Fruit fly (Drosophila melanogaster): ENCODE data around the gene CG31445.

Gene CG31445

DNA sequence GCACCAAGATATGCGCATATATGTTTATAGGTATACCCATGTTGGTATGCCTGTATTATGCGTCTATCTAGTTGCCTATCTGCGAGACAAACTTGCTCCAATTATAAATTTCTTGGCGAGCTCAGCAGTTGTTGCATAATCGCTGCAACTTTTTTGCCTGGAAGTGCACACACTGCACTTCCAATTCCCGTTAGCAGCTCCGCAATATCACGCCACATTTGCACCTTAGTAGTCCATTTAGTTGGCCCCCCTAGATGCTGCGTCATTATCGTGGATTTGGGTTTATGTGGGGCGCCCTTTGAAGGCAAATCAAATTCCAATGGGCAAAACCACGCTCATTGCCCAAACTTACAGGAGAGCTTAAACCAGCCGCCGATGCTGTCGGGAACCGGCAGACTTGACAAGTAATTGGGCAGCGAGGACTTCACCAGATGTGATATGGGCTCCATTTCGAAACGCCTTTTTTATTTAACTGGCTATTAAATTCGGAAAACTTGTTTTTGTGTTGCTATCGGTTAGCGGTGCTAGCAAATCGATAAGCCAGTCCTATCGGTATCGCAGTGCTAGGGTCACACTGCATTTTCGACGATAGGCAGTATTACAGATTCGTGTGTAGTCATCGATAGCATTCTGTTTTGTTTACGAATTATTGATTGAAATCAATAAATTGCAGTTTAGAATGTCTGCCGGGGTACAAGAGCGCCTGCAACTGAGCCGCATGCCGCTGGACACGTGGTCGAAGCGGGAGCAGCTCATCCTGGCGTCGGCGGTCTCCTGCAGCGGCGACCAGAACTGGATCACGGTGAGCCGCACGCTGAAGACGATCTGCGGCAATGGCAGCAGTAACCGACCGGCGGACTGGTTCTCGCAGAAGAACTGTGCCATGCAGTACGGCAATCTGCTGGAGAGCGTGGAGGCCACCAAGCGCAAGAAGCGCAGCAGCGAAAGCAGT, 21.5 kb downstream of the CG31445 start, which contains the start of the genes Cisd2 and Brd8:
Cisd2 (minus strand) TSS at position 538 of the 952 bp plus-strand sequence.
Brd8 (plus strand) TSS at position 595 of the 952 bp plus-strand sequence.
- TF ChIP-seq Myc (optimal IDR thresholded peaks at IDR 0.05) (peak; percentile 7), N (GFP tag; optimal IDR thresholded peaks at IDR 0.05) (no peak)

dm6 chr3R:29221168-29221567, 23.5 kb downstream of the CG31445 start:
- TF ChIP-seq Dfd (GFP tag; optimal IDR thresholded peaks at IDR 0.05) (no peak), usp (GFP tag; optimal IDR thresholded peaks at IDR 0.05) (no peak), CG32264 (GFP tag; optimal IDR thresholded peaks at IDR 0.05) (no peak), pan (optimal IDR thresholded peaks at IDR 0.05) (no peak), sv (GFP tag; optimal IDR thresholded peaks at IDR 0.05) (no peak), Dif (GFP tag; optimal IDR thresholded peaks at IDR 0.05; ENCODE audit: partially characterized antibody) (no peak), rgr (GFP tag; optimal IDR thresholded peaks at IDR 0.05) (no peak), dl (GFP tag; optimal IDR thresholded peaks at IDR 0.05; ENCODE audit: insufficient read depth in 1 of 2, partially characterized antibody in 2 of 2) (no peak), fru (GFP tag; optimal IDR thresholded peaks at IDR 0.05) (no peak)

DNA sequence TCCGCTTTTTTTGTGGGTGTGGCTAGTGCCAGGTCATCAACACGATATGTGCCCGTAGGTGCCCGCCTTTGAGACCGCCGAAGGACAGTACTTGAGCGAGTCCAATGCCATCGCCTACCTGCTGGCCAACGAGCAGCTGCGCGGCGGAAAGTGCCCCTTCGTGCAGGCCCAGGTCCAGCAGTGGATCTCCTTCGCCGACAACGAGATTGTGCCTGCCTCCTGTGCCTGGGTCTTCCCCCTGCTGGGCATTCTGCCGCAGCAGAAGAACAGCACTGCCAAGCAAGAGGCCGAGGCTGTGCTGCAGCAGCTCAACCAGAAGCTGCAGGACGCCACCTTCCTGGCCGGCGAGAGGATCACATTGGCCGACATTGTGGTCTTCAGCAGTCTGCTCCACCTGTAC, 24.0 kb downstream of the CG31445 start:
- no peak for TF ChIP-seq Hr83 (GFP tag; optimal IDR thresholded peaks at IDR 0.05; ENCODE audit: poor library complexity, severe bottlenecking)
- TF ChIP-seq pan (optimal IDR thresholded peaks at IDR 0.05): no peak
- TF ChIP-seq sv (GFP tag; optimal IDR thresholded peaks at IDR 0.05): no peak
- no peak for TF ChIP-seq rgr (GFP tag; optimal IDR thresholded peaks at IDR 0.05)

dm6 chr3R:29219948-29220347, 24.7 kb downstream of the CG31445 start, which contains the start of gene eEF1gamma:
eEF1gamma (plus strand) TSS chr3R:29220172.
- no peak for TF ChIP-seq usp (GFP tag; optimal IDR thresholded peaks at IDR 0.05)
- TF ChIP-seq sage (GFP tag; optimal IDR thresholded peaks at IDR 0.05): peak; percentile 46
- no peak for TF ChIP-seq jim (GFP tag; optimal IDR thresholded peaks at IDR 0.05)
- TF ChIP-seq woc (GFP tag; optimal IDR thresholded peaks at IDR 0.05): no peak
- peak; percentile 97 for TF ChIP-seq CG9705 (GFP tag; optimal IDR thresholded peaks at IDR 0.05)
- peak; percentile 78 for TF ChIP-seq CG32264 (GFP tag; optimal IDR thresholded peaks at IDR 0.05)
- TF ChIP-seq Dif (GFP tag; optimal IDR thresholded peaks at IDR 0.05; ENCODE audit: partially characterized antibody): peak; percentile 38
- no peak for TF ChIP-seq Hr78 (GFP tag; optimal IDR thresholded peaks at IDR 0.05)
- no peak for TF ChIP-seq tai (GFP tag; optimal IDR thresholded peaks at IDR 0.05)
- peak; percentile 91 for TF ChIP-seq h (GFP tag; optimal IDR thresholded peaks at IDR 0.05)
- TF ChIP-seq psq (GFP tag; optimal IDR thresholded peaks at IDR 0.05): peak; percentile 80
- TF ChIP-seq sv (GFP tag; optimal IDR thresholded peaks at IDR 0.05): peak; percentile 93
- no peak for TF ChIP-seq Dfd (GFP tag; optimal IDR thresholded peaks at IDR 0.05)
- peak; percentile 83 for TF ChIP-seq Mio (GFP tag; optimal IDR thresholded peaks at IDR 0.05)
- TF ChIP-seq dl (GFP tag; optimal IDR thresholded peaks at IDR 0.05; ENCODE audit: insufficient read depth in 1 of 2, partially characterized antibody in 2 of 2): no peak
- no peak for TF ChIP-seq N (GFP tag; optimal IDR thresholded peaks at IDR 0.05)
- peak; percentile 86 for TF ChIP-seq fru (GFP tag; optimal IDR thresholded peaks at IDR 0.05)
- peak; percentile 94 for TF ChIP-seq Sp1 (GFP tag; optimal IDR thresholded peaks at IDR 0.05)
- TF ChIP-seq ey (GFP tag; optimal IDR thresholded peaks at IDR 0.05): peak; percentile 77
- TF ChIP-seq Abd-B (GFP tag; optimal IDR thresholded peaks at IDR 0.05): no peak
- TF ChIP-seq pan (optimal IDR thresholded peaks at IDR 0.05): no peak
- peak; percentile 96 for TF ChIP-seq dmrt93B (GFP tag; optimal IDR thresholded peaks at IDR 0.05)
- peak; percentile 94 for TF ChIP-seq br (GFP tag; optimal IDR thresholded peaks at IDR 0.05)
- no peak for TF ChIP-seq brk (GFP tag; optimal IDR thresholded peaks at IDR 0.05)
- TF ChIP-seq Myc (optimal IDR thresholded peaks at IDR 0.05): peak; percentile 50
- TF ChIP-seq HLH106 (tag; optimal IDR thresholded peaks at IDR 0.05): peak; percentile 88
- TF ChIP-seq foxo (GFP tag; optimal IDR thresholded peaks at IDR 0.05): peak; percentile 61 to 87
- TF ChIP-seq Rel (GFP tag; optimal IDR thresholded peaks at IDR 0.05): no peak
- TF ChIP-seq Rel (tag; optimal IDR thresholded peaks at IDR 0.05): peak; percentile 71
- TF ChIP-seq Vsx2 (GFP tag; optimal IDR thresholded peaks at IDR 0.05; ENCODE audit: partially characterized antibody): no peak
- TF ChIP-seq GATAd (GFP tag; optimal IDR thresholded peaks at IDR 0.05): peak; percentile 14
- no peak for TF ChIP-seq dsf (GFP tag; optimal IDR thresholded peaks at IDR 0.05; ENCODE audit: borderline replicate concordance)
- TF ChIP-seq lola (GFP tag; optimal IDR thresholded peaks at IDR 0.05): no peak
- TF ChIP-seq OdsH (GFP tag; optimal IDR thresholded peaks at IDR 0.05): peak; percentile 90
- peak; percentile 93 for TF ChIP-seq Hr83 (GFP tag; optimal IDR thresholded peaks at IDR 0.05; ENCODE audit: poor library complexity, severe bottlenecking)
- peak; percentile 95 for TF ChIP-seq rgr (GFP tag; optimal IDR thresholded peaks at IDR 0.05)
- TF ChIP-seq Hnf4 (GFP tag; optimal IDR thresholded peaks at IDR 0.05): no peak
- no peak for TF ChIP-seq CrebA (GFP tag; optimal IDR thresholded peaks at IDR 0.05; ENCODE audit: borderline replicate concordance)
- TF ChIP-seq Jra (GFP tag; optimal IDR thresholded peaks at IDR 0.05): no peak
